Worm (Caenorhabditis elegans) whole organism, L4 larva: Measurements from ENCODE around the gene T04A8.18.
"Not testable (repeated sequence)": the region's sequence is repeated elsewhere in the genome, so short reads cannot be mapped to it uniquely, and the experiment has no call there.

Experiments
- egl-27 ChIP-seq: sonication (generic microtip); optimal IDR thresholded peaks from 3 replicates; lab custom pipeline; 2017; ENCODE audit warnings: missing biosample characterization, missing genetic modification reagents, missing genetic modification characterization
- nhr-237 ChIP-seq: sonication (generic microtip); optimal IDR thresholded peaks from 2 replicates; lab custom pipeline; 2017; ENCODE audit warnings: missing biosample characterization, missing genetic modification characterization
- nhr-77 ChIP-seq: fragments of 150-350 bp; optimal IDR thresholded peaks from 2 replicates; lab custom pipeline; 2014; ENCODE audit warnings: missing biosample characterization, missing genetic modification characterization
- saeg-2 ChIP-seq: fragments of 200-800 bp; sonication (Bioruptor generic); IDR thresholded peaks from 2 replicates; pipeline ENCODE4 v1.3.6; 2022; ENCODE audit warnings: missing genetic modification reagents, missing genetic modification characterization, missing compliant biosample characterization
- sdz-12 ChIP-seq: fragments of 200-800 bp; sonication (Bioruptor generic); optimal IDR thresholded peaks from 2 replicates; lab custom pipeline; 2018; ENCODE audit warnings: mild to moderate bottlenecking, missing genetic modification characterization, missing compliant biosample characterization
- snpc-4 ChIP-seq: fragments of 150-350 bp; optimal IDR thresholded peaks from 2 replicates; lab custom pipeline; 2014; ENCODE audit warnings: missing biosample characterization, missing genetic modification characterization

ce11 chrIII:4752569-4752968 is 43.6 kb downstream of the T04A8.18 start:
- TF ChIP-seq nhr-77 (tag; lab: Kevin White, UChicago); saeg-2 (GFP tag; lab: Robert Waterston, UW); snpc-4 (tag; lab: Kevin White, UChicago); sdz-12 (GFP tag; lab: Kevin White, UChicago); nhr-237 (tag; lab: Kevin White, UChicago); egl-27 (tag; lab: Kevin White, UChicago): not testable (repeated sequence)
